Worm (Caenorhabditis elegans) whole organism, mixed stage, embryonic: ENCODE measurements around the gene mrpl-35.

ENCODE experiments used
- M03D4.4 ChIP-seq: sonication (generic microtip); optimal IDR thresholded peaks from 2 replicates; lab custom pipeline; 2017; ENCODE audit warnings: mild to moderate bottlenecking, missing genetic modification characterization, missing compliant biosample characterization
- drap-1 ChIP-seq: fragments of 200-800 bp; sonication (Bioruptor generic); optimal IDR thresholded peaks from 3 replicates; lab custom pipeline; 2018; ENCODE audit warnings: mild to moderate bottlenecking, missing genetic modification characterization, missing compliant biosample characterization
- elt-3 ChIP-seq: fragments of 150-350 bp; optimal IDR thresholded peaks from 2 replicates; lab custom pipeline; 2014; ENCODE audit warnings: missing biosample characterization, missing genetic modification characterization
- nhr-237 ChIP-seq: fragments of 150-350 bp; optimal IDR thresholded peaks from 2 replicates; lab custom pipeline; 2014; ENCODE audit warnings: missing biosample characterization, missing genetic modification characterization

DNA sequence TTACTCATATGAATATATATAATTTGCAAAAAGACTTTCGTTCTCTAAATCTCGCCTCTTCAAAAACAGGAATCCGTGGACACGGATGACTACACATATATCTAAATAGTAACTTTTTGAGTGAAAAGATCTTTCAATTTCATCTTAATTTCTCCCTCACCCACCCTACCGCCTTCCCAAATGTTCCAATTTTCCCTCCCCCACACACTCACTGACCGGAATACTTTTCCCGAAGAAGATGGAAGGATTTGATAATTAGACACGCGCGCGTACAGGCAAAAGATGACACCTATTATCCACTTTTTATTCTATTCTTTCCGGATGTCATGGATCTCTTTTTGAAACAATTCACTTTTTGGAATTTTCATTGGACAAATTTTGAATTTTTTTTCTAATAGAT, 29.1 kb upstream of the mrpl-35 start:
- TF ChIP-seq nhr-237 (tag; lab: Kevin White, UChicago) = no peak
- TF ChIP-seq drap-1 (GFP tag; lab: Kevin White, UChicago) = no peak
- TF ChIP-seq M03D4.4 (tag; lab: Kevin White, UChicago) = no peak
- no peak for TF ChIP-seq elt-3
